Worm (Caenorhabditis elegans) whole organism, early embryonic: Measurements from ENCODE around the gene grl-8.

Source experiments
- B0310.2 ChIP-seq: sonication (generic microtip); optimal IDR thresholded peaks from 2 replicates; lab custom pipeline; 2016; ENCODE audit warnings: mild to moderate bottlenecking, missing genetic modification characterization, missing compliant biosample characterization
- ama-1 ChIP-seq: fragments of 150-350 bp; optimal IDR thresholded peaks from 2 replicates; lab custom pipeline; 2014
- ceh-36 ChIP-seq: sonication (generic microtip); optimal IDR thresholded peaks from 2 replicates; lab custom pipeline; 2016; ENCODE audit warnings: missing genetic modification characterization, inconsistent platforms, missing compliant biosample characterization
- ets-7 ChIP-seq: sonication (generic microtip); optimal IDR thresholded peaks from 2 replicates; lab custom pipeline; 2016; ENCODE audit warnings: missing genotype, missing genetic modification characterization, missing compliant biosample characterization
- flt-1 ChIP-seq: fragments of 200-800 bp; sonication (Bioruptor generic); IDR thresholded peaks from 2 replicates; pipeline ENCODE4 v1.3.6; 2022; ENCODE audit warnings: missing genetic modification characterization, missing compliant biosample characterization
- hmg-4 ChIP-seq: fragments of 200-800 bp; sonication (Bioruptor generic); optimal IDR thresholded peaks from 2 replicates; lab custom pipeline; 2018; ENCODE audit warnings: mild to moderate bottlenecking, missing genetic modification characterization, missing compliant biosample characterization
- hnd-1 ChIP-seq: sonication (generic microtip); optimal IDR thresholded peaks from 2 replicates; lab custom pipeline; 2016; ENCODE audit warnings: missing genetic modification characterization, missing compliant biosample characterization
- pes-1 ChIP-seq: fragments of 200-800 bp; sonication (Bioruptor generic); IDR thresholded peaks from 2 replicates; pipeline ENCODE4 v1.3.6; 2022; ENCODE audit warnings: missing genetic modification reagents, missing genetic modification characterization, missing compliant biosample characterization
- scrt-1 ChIP-seq: fragments of 200-800 bp; sonication (Bioruptor generic); IDR thresholded peaks from 2 replicates; pipeline ENCODE4 v1.3.6; 2022; ENCODE audit warnings: missing genetic modification characterization, missing compliant biosample characterization
- tbx-37 ChIP-seq: fragments of 200-800 bp; sonication (Bioruptor generic); conservative IDR thresholded peaks from 2 replicates; pipeline ENCODE4 v1.3.6; 2022; ENCODE audit warnings: missing genetic modification reagents, missing genetic modification characterization, missing compliant biosample characterization
- tra-4 ChIP-seq: sonication (generic microtip); optimal IDR thresholded peaks from 2 replicates; lab custom pipeline; 2017; ENCODE audit warnings: missing genetic modification characterization, missing compliant biosample characterization

DNA sequence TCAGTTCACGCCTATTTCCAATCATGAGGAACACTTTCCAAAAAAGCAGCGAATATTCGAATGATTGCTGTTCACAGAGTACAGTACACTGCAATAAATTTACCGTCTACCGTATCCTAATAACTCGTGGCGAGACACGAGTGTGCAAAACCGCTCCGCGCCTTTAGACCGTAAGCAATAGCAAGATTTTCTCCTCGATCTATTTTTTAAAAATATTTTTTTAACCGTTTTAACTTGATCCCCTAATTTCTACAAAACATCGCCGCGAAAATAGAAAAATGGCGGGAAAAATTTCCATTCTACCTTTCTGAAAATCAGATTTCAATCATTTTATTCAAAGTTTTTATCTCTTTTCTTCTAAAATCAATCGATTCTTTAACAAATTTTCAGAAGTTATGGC lies 30.2 kb downstream of the grl-8 start, which contains the start of gene era-1:
- TF ChIP-seq ama-1 (lab: Kevin White, UChicago) (no peak), flt-1 (no peak), ceh-36 (tag; lab: Kevin White, UChicago) (no peak), scrt-1 (GFP tag; lab: Robert Waterston, UW) (no peak), hnd-1 (no peak), ets-7 (tag; lab: Kevin White, UChicago) (no peak), tra-4 (tag; lab: Kevin White, UChicago) (no peak), B0310.2 (tag; lab: Kevin White, UChicago) (no peak), tbx-37 (GFP tag; lab: Robert Waterston, UW) (no peak), hmg-4 (GFP tag; lab: Kevin White, UChicago) (no peak), pes-1 (GFP tag; lab: Robert Waterston, UW) (no peak)
